Worm (Caenorhabditis elegans) whole organism, L3 larva: ENCODE measurements around the gene C25E10.8.

ENCODE experiments used
- nhr-76 ChIP-seq: fragments of 150-350 bp; sonication (generic microtip); optimal IDR thresholded peaks from 5 replicates; lab custom pipeline; 2014; ENCODE audit warnings: missing biosample characterization, missing genetic modification characterization
- skn-1 ChIP-seq: fragments of 150-350 bp; optimal IDR thresholded peaks from 2 replicates; lab custom pipeline; 2014; ENCODE audit warnings: missing biosample characterization, missing genetic modification characterization

ce11 chrV:9096674-9097073 is 42.8 kb upstream of the C25E10.8 start:
- TF ChIP-seq skn-1 (tag; lab: Kevin White, UChicago) (no peak), nhr-76 (tag; lab: Kevin White, UChicago) (no peak)
